Fruit fly (Drosophila melanogaster) whole organism, embryonic: ENCODE measurements around the gene fliI.

Source experiments
- Asciz ChIP-seq: fragments of 200-800 bp; sonication (Bioruptor generic); optimal IDR thresholded peaks from 2 replicates; lab custom pipeline; 2017; ENCODE audit warnings: missing biosample characterization, mild to moderate bottlenecking, missing genetic modification characterization, missing genetic modification reagents
- CG10431 ChIP-seq: fragments of 200-800 bp; sonication (Bioruptor generic); optimal IDR thresholded peaks from 3 replicates; lab custom pipeline; 2018; ENCODE audit warnings: missing biosample characterization, mild to moderate bottlenecking, missing genetic modification characterization
- CG11247 ChIP-seq: fragments of 200-800 bp; sonication (Bioruptor generic); IDR thresholded peaks from 2 replicates; pipeline ENCODE4 v1.3.6; 2022; ENCODE audit warnings: missing biosample characterization, missing genetic modification characterization
- CG11560 ChIP-seq: fragments of 200-800 bp; sonication (Bioruptor generic); IDR thresholded peaks from 3 replicates; pipeline ENCODE4 v1.3.6; 2022; ENCODE audit warnings: missing biosample characterization, missing genetic modification characterization
- CG12659 ChIP-seq: fragments of 200-800 bp; sonication (Bioruptor generic); optimal IDR thresholded peaks from 3 replicates; lab custom pipeline; 2017; ENCODE audit warnings: mild to moderate bottlenecking, missing biosample characterization, missing genetic modification reagents, missing genetic modification characterization
- CG12744 ChIP-seq: fragments of 200-800 bp; sonication (Bioruptor generic); optimal IDR thresholded peaks from 2 replicates; lab custom pipeline; 2016; ENCODE audit warnings: missing biosample characterization, missing genetic modification characterization
- CG13287 ChIP-seq: fragments of 200-800 bp; sonication (Bioruptor generic); IDR thresholded peaks from 2 replicates; pipeline ENCODE4 v1.3.6; 2022; ENCODE audit warnings: missing biosample characterization, missing genetic modification characterization; ENCODE audit not compliant: partially characterized antibody
- CG14441 ChIP-seq: fragments of 200-800 bp; sonication (Bioruptor generic); IDR thresholded peaks from 2 replicates; pipeline ENCODE4 v1.3.6; 2022; ENCODE audit warnings: missing biosample characterization, missing genetic modification characterization
- CG16813 ChIP-seq: fragments of 200-800 bp; sonication (Bioruptor generic); IDR thresholded peaks from 3 replicates; pipeline ENCODE4 v1.3.6; 2022; ENCODE audit warnings: missing biosample characterization, missing genetic modification characterization; ENCODE audit not compliant: partially characterized antibody
- CG2712 ChIP-seq: fragments of 200-800 bp; optimal IDR thresholded peaks from 3 replicates; lab custom pipeline; 2019; ENCODE audit warnings: missing biosample characterization, mild to moderate bottlenecking, missing genetic modification characterization, moderate library complexity
- CG2875 ChIP-seq: fragments of 200-800 bp; sonication (Bioruptor generic); optimal IDR thresholded peaks from 2 replicates; lab custom pipeline; 2017; ENCODE audit warnings: missing biosample characterization, mild to moderate bottlenecking, missing genetic modification characterization, missing genetic modification reagents
- CG31441 ChIP-seq: fragments of 200-800 bp; sonication (Bioruptor generic); IDR thresholded peaks from 2 replicates; pipeline ENCODE4 v1.3.6; 2022; ENCODE audit warnings: missing biosample characterization, missing genetic modification characterization
- CG3163 ChIP-seq: fragments of 200-800 bp; sonication (Bioruptor generic); optimal IDR thresholded peaks from 3 replicates; lab custom pipeline; 2016; ENCODE audit warnings: missing biosample characterization, missing genetic modification characterization
- CG33213 ChIP-seq: fragments of 200-800 bp; sonication (Bioruptor generic); optimal IDR thresholded peaks from 3 replicates; lab custom pipeline; 2016; ENCODE audit warnings: missing biosample characterization, missing genetic modification characterization
- CG3407 ChIP-seq: fragments of 200-800 bp; sonication (Bioruptor generic); optimal IDR thresholded peaks from 2 replicates; lab custom pipeline; 2018; ENCODE audit warnings: missing biosample characterization, mild to moderate bottlenecking, missing genetic modification characterization
- CG4820 ChIP-seq: fragments of 200-800 bp; sonication (Bioruptor generic); optimal IDR thresholded peaks from 3 replicates; lab custom pipeline; 2016; ENCODE audit warnings: missing biosample characterization, missing genetic modification characterization
- CG5180 ChIP-seq: fragments of 200-800 bp; sonication (Bioruptor generic); optimal IDR thresholded peaks from 3 replicates; lab custom pipeline; 2017; ENCODE audit warnings: missing biosample characterization, missing genetic modification characterization, mild to moderate bottlenecking, moderate library complexity, missing genetic modification reagents
- CG7987 ChIP-seq: fragments of 200-800 bp; sonication (Bioruptor generic); optimal IDR thresholded peaks from 2 replicates; lab custom pipeline; 2018; ENCODE audit warnings: missing biosample characterization, mild to moderate bottlenecking, missing genetic modification characterization, moderate library complexity
- CG9609 ChIP-seq: fragments of 200-800 bp; sonication (Bioruptor generic); optimal IDR thresholded peaks from 3 replicates; lab custom pipeline; 2016; ENCODE audit warnings: missing biosample characterization, missing genetic modification characterization
- Dfd ChIP-seq, 2 experiments: fragments of >200 bp; optimal IDR thresholded peaks; 2 replicates each; lab custom pipeline; 2017; ENCODE audit warnings: missing biosample characterization in 2 of 2, missing genetic modification characterization in 2 of 2
- E2f2 ChIP-seq: fragments of 200-800 bp; sonication (Bioruptor generic); IDR thresholded peaks from 2 replicates; pipeline ENCODE4 v1.3.6; 2022; ENCODE audit warnings: missing biosample characterization, missing genetic modification characterization
- Elba2 ChIP-seq: fragments of 200-800 bp; sonication (Bioruptor generic); optimal IDR thresholded peaks from 3 replicates; lab custom pipeline; 2016; ENCODE audit warnings: missing biosample characterization, missing genetic modification characterization
- Fer2 ChIP-seq: fragments of 200-800 bp; sonication (Bioruptor generic); optimal IDR thresholded peaks from 2 replicates; lab custom pipeline; 2018; ENCODE audit warnings: missing biosample characterization, mild to moderate bottlenecking, missing genetic modification characterization, moderate library complexity
- HmgD ChIP-seq: fragments of 200-800 bp; sonication (Bioruptor generic); optimal IDR thresholded peaks from 3 replicates; lab custom pipeline; 2016; ENCODE audit warnings: missing biosample characterization, missing genetic modification characterization
- Hr51 ChIP-seq, 2 experiments: fragments of 200-800 bp; sonication (Bioruptor generic); optimal IDR thresholded peaks; 2 replicates in 1 of 2; 3 replicates in 1 of 2; lab custom pipeline; 2016 to 2018; ENCODE audit warnings: missing biosample characterization in 2 of 2, missing genetic modification characterization in 2 of 2, mild to moderate bottlenecking in 1 of 2, moderate library complexity in 1 of 2
- Jarid2 ChIP-seq: fragments of 200-800 bp; sonication (Bioruptor generic); optimal IDR thresholded peaks from 3 replicates; lab custom pipeline; 2017; ENCODE audit warnings: mild to moderate bottlenecking, missing biosample characterization, missing genetic modification reagents, missing genetic modification characterization
- Max ChIP-seq: fragments of 200-800 bp; sonication (Bioruptor generic); optimal IDR thresholded peaks from 2 replicates; lab custom pipeline; 2016; ENCODE audit warnings: missing biosample characterization, mild to moderate bottlenecking, missing genetic modification characterization
- Mes4 ChIP-seq: fragments of 200-800 bp; sonication (Bioruptor generic); optimal IDR thresholded peaks from 2 replicates; lab custom pipeline; 2016; ENCODE audit warnings: missing biosample characterization, missing genetic modification characterization
- Opbp ChIP-seq: fragments of 200-800 bp; sonication (Bioruptor generic); IDR thresholded peaks from 3 replicates; pipeline ENCODE4 v1.3.6; 2022; ENCODE audit warnings: missing biosample characterization, missing genetic modification characterization; ENCODE audit not compliant: partially characterized antibody
- Ravus ChIP-seq: fragments of 200-800 bp; sonication (Bioruptor generic); IDR thresholded peaks from 2 replicates; pipeline ENCODE4 v1.3.6; 2022; ENCODE audit warnings: missing biosample characterization, missing genetic modification characterization
- Scr ChIP-seq: fragments of 200-800 bp; sonication (Bioruptor generic); IDR thresholded peaks from 2 replicates; pipeline ENCODE4 v1.3.6; 2022; ENCODE audit warnings: missing biosample characterization, missing genetic modification characterization; ENCODE audit not compliant: partially characterized antibody
- Usf ChIP-seq: fragments of 200-800 bp; sonication (Bioruptor generic); optimal IDR thresholded peaks from 2 replicates; lab custom pipeline; 2017; ENCODE audit warnings: missing genotype, missing biosample characterization, missing genetic modification characterization
- ab ChIP-seq: fragments of 200-800 bp; sonication (Bioruptor generic); optimal IDR thresholded peaks from 2 replicates; lab custom pipeline; 2016; ENCODE audit warnings: missing biosample characterization, missing genetic modification characterization
- ash1 ChIP-seq: fragments of 200-800 bp; sonication (Bioruptor generic); optimal IDR thresholded peaks from 2 replicates; lab custom pipeline; 2018; ENCODE audit warnings: missing biosample characterization, mild to moderate bottlenecking, missing genetic modification characterization
- gcm ChIP-seq: fragments of 200-800 bp; sonication (Bioruptor generic); optimal IDR thresholded peaks from 2 replicates; lab custom pipeline; 2019; ENCODE audit warnings: missing biosample characterization, mild to moderate bottlenecking, missing genetic modification characterization, moderate library complexity
- knrl ChIP-seq: fragments of 200-800 bp; sonication (Bioruptor generic); IDR thresholded peaks from 3 replicates; pipeline ENCODE4 v1.3.6; 2022; ENCODE audit warnings: missing biosample characterization, missing genetic modification characterization; ENCODE audit not compliant: partially characterized antibody
- lmd ChIP-seq: fragments of 200-800 bp; sonication (Bioruptor generic); IDR thresholded peaks from 2 replicates; pipeline ENCODE4 v1.3.6; 2022; ENCODE audit warnings: missing biosample characterization, missing genetic modification characterization
- pb ChIP-seq: fragments of 200-800 bp; sonication (Bioruptor generic); optimal IDR thresholded peaks from 3 replicates; lab custom pipeline; 2016; ENCODE audit warnings: missing biosample characterization, missing genetic modification characterization
- pnt ChIP-seq: fragments of 200-800 bp; sonication (Bioruptor generic); optimal IDR thresholded peaks from 3 replicates; lab custom pipeline; 2016; ENCODE audit warnings: missing biosample characterization, missing genetic modification characterization
- prd ChIP-seq, 3 experiments: fragments of >200 bp in 2 of 3; fragments of 200-800 bp in 1 of 3; sonication (Bioruptor generic) in 1 of 3; optimal IDR thresholded peaks in 2 of 3; IDR thresholded peaks in 1 of 3; 2 replicates in 2 of 3; 3 replicates in 1 of 3; pipeline versions ENCODE4 v1.3.6 to Lab custom; 2017 to 2022; ENCODE audit warnings: missing biosample characterization in 1 of 3, missing genetic modification characterization in 1 of 3
- repo ChIP-seq: fragments of 200-800 bp; sonication (Bioruptor generic); optimal IDR thresholded peaks from 2 replicates; lab custom pipeline; 2016; ENCODE audit warnings: missing biosample characterization, missing genetic modification characterization
- run ChIP-seq: fragments of 200-800 bp; sonication (Bioruptor generic); optimal IDR thresholded peaks from 3 replicates; lab custom pipeline; 2018; ENCODE audit warnings: missing biosample characterization, mild to moderate bottlenecking, missing genetic modification characterization
- salm ChIP-seq: fragments of 200-800 bp; sonication (Bioruptor generic); optimal IDR thresholded peaks from 2 replicates; lab custom pipeline; 2018; ENCODE audit warnings: missing biosample characterization, mild to moderate bottlenecking, missing genetic modification characterization
- sima ChIP-seq: fragments of 200-800 bp; sonication (Bioruptor generic); optimal IDR thresholded peaks from 2 replicates; lab custom pipeline; 2016; ENCODE audit warnings: missing biosample characterization, missing genetic modification characterization
- sob ChIP-seq: fragments of 200-800 bp; sonication (Bioruptor generic); IDR thresholded peaks from 2 replicates; pipeline ENCODE4 v1.3.6; 2022; ENCODE audit warnings: missing biosample characterization, missing genetic modification characterization
- stwl ChIP-seq: fragments of 200-800 bp; sonication (Bioruptor generic); optimal IDR thresholded peaks from 3 replicates; lab custom pipeline; 2018; ENCODE audit warnings: missing biosample characterization, mild to moderate bottlenecking, missing genetic modification characterization, moderate library complexity
- tin ChIP-seq: fragments of 200-800 bp; sonication (Bioruptor generic); optimal IDR thresholded peaks from 3 replicates; lab custom pipeline; 2016; ENCODE audit warnings: missing biosample characterization, missing genetic modification characterization
- usp ChIP-seq: fragments of >200 bp; optimal IDR thresholded peaks from 2 replicates; lab custom pipeline; 2017; ENCODE audit warnings: missing biosample characterization, missing genetic modification characterization
- yki ChIP-seq: fragments of >200 bp; optimal IDR thresholded peaks from 3 replicates; lab custom pipeline; 2018
- zen ChIP-seq: fragments of 200-800 bp; sonication (Bioruptor generic); optimal IDR thresholded peaks from 3 replicates; lab custom pipeline; 2018; ENCODE audit warnings: missing biosample characterization, mild to moderate bottlenecking, missing genetic modification characterization, moderate library complexity

Gene fliI

DNA sequence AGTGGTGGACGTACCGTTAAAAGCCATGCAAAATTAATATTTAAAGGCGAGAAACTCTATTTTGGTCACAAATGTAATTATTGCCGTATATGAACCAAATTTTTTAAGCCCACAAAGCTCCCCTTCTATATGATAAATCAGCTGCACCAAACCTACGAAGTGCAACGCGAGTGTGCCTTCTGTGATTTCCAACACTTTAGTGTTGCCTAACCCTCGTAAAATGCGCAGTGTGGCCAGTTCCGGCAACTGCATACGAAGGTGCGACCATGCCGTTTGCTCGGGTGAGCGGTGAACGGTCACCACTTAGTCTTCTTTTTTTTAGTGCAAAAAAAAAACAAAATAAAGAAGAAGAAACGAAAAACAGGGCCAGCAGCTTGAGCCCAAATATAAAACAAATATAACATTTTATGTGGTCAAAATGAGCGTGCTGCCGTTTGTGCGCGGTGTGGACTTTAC lies at the start of gene fliI, which contains the start of gene tty:
Gene fliI (plus strand): TSS at position 266 of the 456 bp plus-strand sequence.
Gene tty (minus strand): TSS at position 201 of the 456 bp plus-strand sequence.
- peak; percentile 71 for TF ChIP-seq CG4820 (GFP tag; lab: Kevin White, UChicago)
- peak; percentile 89 for TF ChIP-seq CG33213 (GFP tag; lab: Kevin White, UChicago)
- no peak for TF ChIP-seq CG10431
- TF ChIP-seq run, result peak; percentile 20
- peak; percentile 73 for TF ChIP-seq CG31441
- TF ChIP-seq CG12659 (GFP tag; lab: Kevin White, UChicago), result peak; percentile 88
- TF ChIP-seq Asciz (GFP tag; lab: Kevin White, UChicago), result no peak
- TF ChIP-seq gcm (GFP tag; lab: Kevin White, UChicago), result peak; percentile 23
- peak; percentile 14; the same call in 1 of the 2 replicates for TF ChIP-seq CG13287 (GFP tag; lab: Robert Waterston, UW)
- TF ChIP-seq Scr, result no peak
- peak; percentile 37; the same call in 1 of the 3 replicates for TF ChIP-seq knrl (GFP tag; lab: Robert Waterston, UW)
- TF ChIP-seq CG2875 (GFP tag; lab: Kevin White, UChicago), result peak; percentile 43
- TF ChIP-seq CG11247, result peak; percentile 90
- TF ChIP-seq ab (GFP tag; lab: Kevin White, UChicago), result peak; percentile 24
- peak; percentile 84 for TF ChIP-seq CG9609 (GFP tag; lab: Kevin White, UChicago)
- peak; percentile 27 for TF ChIP-seq Usf
- peak; percentile 66 for TF ChIP-seq CG3407 (GFP tag; lab: Kevin White, UChicago)
- peak; percentile 63 for TF ChIP-seq Ravus (GFP tag; lab: Robert Waterston, UW)
- TF ChIP-seq zen (tag; lab: Kevin White, UChicago), result peak; percentile 51
- TF ChIP-seq ash1 (GFP tag; lab: Kevin White, UChicago), result no peak
- peak; percentile 74 for TF ChIP-seq repo (GFP tag; lab: Kevin White, UChicago)
- no peak for TF ChIP-seq usp (GFP tag; lab: Kevin White, UChicago)
- no peak for TF ChIP-seq yki (lab: Kevin White, UChicago)
- no peak for TF ChIP-seq Dfd (GFP tag; optimal IDR thresholded peaks at IDR 0.05; lab: Kevin White, UChicago)
- TF ChIP-seq sob (GFP tag; lab: Robert Waterston, UW), result peak; percentile 89
- peak; percentile 65 for TF ChIP-seq Opbp
- peak; percentile 90 for TF ChIP-seq lmd (GFP tag; lab: Robert Waterston, UW)
- no peak for TF ChIP-seq CG5180
- peak; percentile 74 for TF ChIP-seq Mes4 (GFP tag; lab: Kevin White, UChicago)
- TF ChIP-seq HmgD (GFP tag; lab: Kevin White, UChicago), result peak; percentile 82
- TF ChIP-seq CG14441 (GFP tag; lab: Robert Waterston, UW), result peak; percentile 94
- TF ChIP-seq CG7987 (GFP tag; lab: Kevin White, UChicago), result peak; percentile 69
- TF ChIP-seq Hr51 (GFP tag; optimal IDR thresholded peaks at IDR 0.05; lab: Kevin White, UChicago), result peak; percentile 76 to 83
- TF ChIP-seq Jarid2 (GFP tag; lab: Kevin White, UChicago), result no peak
- TF ChIP-seq E2f2 (GFP tag; lab: Robert Waterston, UW), result peak; percentile 80
- TF ChIP-seq Fer2, result peak; percentile 1
- TF ChIP-seq CG3163, result peak; percentile 52
- peak; percentile 82 for TF ChIP-seq pnt (GFP tag; lab: Kevin White, UChicago)
- peak; percentile 77 for TF ChIP-seq CG2712 (tag; lab: Kevin White, UChicago)
- TF ChIP-seq CG12744 (GFP tag; lab: Kevin White, UChicago), result peak; percentile 42
- peak; percentile 75 for TF ChIP-seq pb (GFP tag; lab: Kevin White, UChicago)
- peak; percentile 75; the same call in 2 of the 3 replicates for TF ChIP-seq CG11560 (tag; lab: Robert Waterston, UW)
- TF ChIP-seq Elba2 (GFP tag; lab: Kevin White, UChicago), result no peak
- TF ChIP-seq stwl (tag; lab: Kevin White, UChicago), result peak; percentile 74
- TF ChIP-seq sima (GFP tag; lab: Kevin White, UChicago), result peak; percentile 21
- TF ChIP-seq prd (optimal IDR thresholded peaks at IDR 0.05; lab: Kevin White, UChicago), result no peak
- peak; percentile 94 for TF ChIP-seq prd (GFP tag; IDR thresholded peaks at IDR 0.05; lab: Robert Waterston, UW)
- TF ChIP-seq tin, result peak; percentile 74
- peak; percentile 69 for TF ChIP-seq Max (GFP tag; lab: Kevin White, UChicago)
- peak; percentile 40 for TF ChIP-seq salm
- peak; percentile 52; the same call in 2 of the 3 replicates for TF ChIP-seq CG16813
